Worm (Caenorhabditis elegans): ENCODE data around the gene fbxc-45.
A peak's percentile ranks its signal among the peaks of the same experiment; 100 is the strongest.
"Not testable (repeated sequence)": the region's sequence is repeated elsewhere in the genome, so short reads cannot be mapped to it uniquely, and the experiment has no call there.

The fbxc-45 gene

ce11 chrIV:2935194-2935593 lies 13.2 kb upstream of the fbxc-45 start:
- no peak for TF ChIP-seq hmg-11 (tag; optimal IDR thresholded peaks at IDR 0.05)
- TF ChIP-seq nhr-237 (tag; optimal IDR thresholded peaks at IDR 0.05): no peak
- no peak for TF ChIP-seq eor-1 (tag; optimal IDR thresholded peaks at IDR 0.05)
- no peak for TF ChIP-seq nhr-67 (tag; optimal IDR thresholded peaks at IDR 0.05)
- TF ChIP-seq elt-3 (tag; optimal IDR thresholded peaks at IDR 0.05): no peak
- TF ChIP-seq tbx-2 (tag; optimal IDR thresholded peaks at IDR 0.05): no peak

- peak; percentile 41 for TF ChIP-seq elt-2 (tag; optimal IDR thresholded peaks at IDR 0.05)
- TF ChIP-seq jun-1 (tag; optimal IDR thresholded peaks at IDR 0.05): no peak
- no peak for TF ChIP-seq fos-1 (tag; optimal IDR thresholded peaks at IDR 0.05)
Measured at ce11 chrIV:2931228-2931627, 9.2 kb upstream of the fbxc-45 start, which contains the start of gene samt-1. Gene samt-1 (plus strand): TSS chrIV:2931403.

ce11 chrIV:2928409-2928808 lies 6.4 kb upstream of the fbxc-45 start, which contains the start of gene manf-1:
Gene manf-1 (minus strand): TSS chrIV:2928421.
- TF ChIP-seq ztf-4 (tag; optimal IDR thresholded peaks at IDR 0.05) (no peak), fkh-2 (tag; optimal IDR thresholded peaks at IDR 0.05) (no peak), nfya-1 (tag; optimal IDR thresholded peaks at IDR 0.05; ENCODE audit: insufficient read depth) (peak; percentile 79), lsy-12 (tag; optimal IDR thresholded peaks at IDR 0.05) (peak; percentile 38), nhr-23 (tag; optimal IDR thresholded peaks at IDR 0.05) (peak; percentile 52), elt-3 (tag; optimal IDR thresholded peaks at IDR 0.05) (no peak), lin-15B (tag; optimal IDR thresholded peaks at IDR 0.05) (peak; percentile 80), hmg-11 (tag; optimal IDR thresholded peaks at IDR 0.05) (peak; percentile 71), skn-1 (tag; optimal IDR thresholded peaks at IDR 0.05) (peak; percentile 48), ceh-82 (tag; optimal IDR thresholded peaks at IDR 0.05) (no peak), pqm-1 (tag; optimal IDR thresholded peaks at IDR 0.05) (no peak), pha-4 (tag; optimal IDR thresholded peaks at IDR 0.05) (peak; percentile 70), lin-39 (tag; optimal IDR thresholded peaks at IDR 0.05) (peak; percentile 70), tbx-2 (tag; optimal IDR thresholded peaks at IDR 0.05) (peak; percentile 39), nhr-11 (tag; optimal IDR thresholded peaks at IDR 0.05) (no peak), snpc-4 (tag; optimal IDR thresholded peaks at IDR 0.05) (peak; percentile 62), jun-1 (tag; optimal IDR thresholded peaks at IDR 0.05) (peak; percentile 53), mml-1 (tag; optimal IDR thresholded peaks at IDR 0.05) (no peak), nhr-25 (tag; optimal IDR thresholded peaks at IDR 0.05) (peak; percentile 59), elt-2 (tag; optimal IDR thresholded peaks at IDR 0.05) (peak; percentile 39), egl-5 (tag; optimal IDR thresholded peaks at IDR 0.05) (peak; percentile 23)

DNA sequence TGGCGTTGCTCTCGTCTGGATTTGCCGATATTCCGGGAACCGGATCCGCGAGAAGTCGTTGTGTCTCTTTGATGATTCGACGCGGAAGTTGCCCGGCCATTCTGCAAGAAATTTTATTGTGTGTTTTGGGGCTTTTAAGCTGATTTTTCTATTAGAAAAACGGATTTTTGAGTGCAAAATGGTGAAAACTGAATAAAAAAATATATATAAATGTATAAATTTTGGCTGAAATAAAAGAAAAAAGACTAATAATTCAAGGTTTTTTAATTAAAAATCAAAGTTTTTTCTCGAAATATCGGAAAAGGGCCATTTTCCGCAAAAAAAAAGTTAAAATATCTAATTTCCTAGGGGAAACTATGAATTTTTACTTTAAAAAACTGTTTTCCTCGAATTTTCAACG lies 3.5 kb upstream of the fbxc-45 start, which contains the start of gene ubc-13:
TSS of gene ubc-13 (minus strand) at position 101 of the 400 bp plus-strand sequence.
- TF ChIP-seq fos-1 (tag; optimal IDR thresholded peaks at IDR 0.05): no peak
- no peak for TF ChIP-seq ceh-82 (tag; optimal IDR thresholded peaks at IDR 0.05)
- no peak for TF ChIP-seq egl-5 (tag; optimal IDR thresholded peaks at IDR 0.05)
- TF ChIP-seq fkh-2 (tag; optimal IDR thresholded peaks at IDR 0.05): no peak
- TF ChIP-seq fkh-10 (GFP tag; optimal IDR thresholded peaks at IDR 0.05): no peak
- TF ChIP-seq jun-1 (tag; optimal IDR thresholded peaks at IDR 0.05): no peak
- TF ChIP-seq ceh-9 (tag; optimal IDR thresholded peaks at IDR 0.05): no peak
- TF ChIP-seq nhr-237 (tag; optimal IDR thresholded peaks at IDR 0.05): no peak
- TF ChIP-seq nhr-11 (tag; optimal IDR thresholded peaks at IDR 0.05): no peak
- no peak for TF ChIP-seq pha-4 (tag; optimal IDR thresholded peaks at IDR 0.05)
- no peak for TF ChIP-seq lin-39 (tag; optimal IDR thresholded peaks at IDR 0.05)
- TF ChIP-seq eor-1 (tag; optimal IDR thresholded peaks at IDR 0.05): no peak
- TF ChIP-seq unc-62 (GFP tag; optimal IDR thresholded peaks at IDR 0.05): no peak
- no peak for TF ChIP-seq ceh-16 (tag; optimal IDR thresholded peaks at IDR 0.05)

- TF ChIP-seq nhr-23, mdl-1, fkh-2 (tag; optimal IDR thresholded peaks at IDR 0.05): not testable (repeated sequence)
Measured at ce11 chrIV:2917729-2918128, 4.3 kb downstream of the fbxc-45 start, which contains the start of gene Y54G2A.50. Gene Y54G2A.50 (plus strand): TSS chrIV:2918029.

- no peak for TF ChIP-seq unc-39 (tag; optimal IDR thresholded peaks at IDR 0.05)
- TF ChIP-seq elt-3 (tag; optimal IDR thresholded peaks at IDR 0.05): no peak
- TF ChIP-seq lin-39 (tag; optimal IDR thresholded peaks at IDR 0.05): no peak
- TF ChIP-seq nhr-28 (tag; optimal IDR thresholded peaks at IDR 0.05): no peak
- TF ChIP-seq daf-12 (tag; optimal IDR thresholded peaks at IDR 0.05): no peak
- TF ChIP-seq fkh-2 (tag; optimal IDR thresholded peaks at IDR 0.05): no peak
- TF ChIP-seq nhr-76 (tag; optimal IDR thresholded peaks at IDR 0.05): no peak
- no peak for TF ChIP-seq aly-2 (tag; optimal IDR thresholded peaks at IDR 0.05)
- no peak for TF ChIP-seq ceh-28 (tag; optimal IDR thresholded peaks at IDR 0.05)
- no peak for TF ChIP-seq ceh-9 (tag; optimal IDR thresholded peaks at IDR 0.05)
- no peak for TF ChIP-seq mdl-1 (tag; optimal IDR thresholded peaks at IDR 0.05)
- TF ChIP-seq mml-1 (tag; optimal IDR thresholded peaks at IDR 0.05): no peak
- no peak for TF ChIP-seq nhr-11 (tag; optimal IDR thresholded peaks at IDR 0.05)
- no peak for TF ChIP-seq egl-5 (tag; optimal IDR thresholded peaks at IDR 0.05)
Measured at ce11 chrIV:2916043-2916442, 6.0 kb downstream of the fbxc-45 start.
